Fruit fly (Drosophila melanogaster): ENCODE measurements around the gene CG3061.

Gene CG3061

DNA sequence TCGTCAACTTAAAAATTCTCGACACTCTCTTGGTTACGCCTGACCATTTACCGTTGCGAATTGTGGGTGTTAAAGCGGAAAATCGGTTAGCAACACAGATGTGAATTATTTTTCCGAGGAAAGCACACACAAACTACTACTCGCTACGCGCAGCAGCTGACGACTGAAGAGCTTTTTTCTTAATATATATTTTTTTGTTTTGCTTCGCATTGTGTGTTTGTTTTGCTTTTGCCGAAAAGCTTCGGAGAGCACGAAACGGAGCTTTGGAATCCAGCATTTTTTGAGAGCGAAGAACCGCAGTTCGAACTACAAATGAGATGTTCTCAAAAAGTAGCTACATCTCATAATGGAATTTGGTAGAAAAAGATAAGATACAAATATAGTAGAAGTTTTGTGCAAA is 6.4 kb upstream of the CG3061 start:
- TF ChIP-seq ttk (optimal IDR thresholded peaks at IDR 0.05), result no peak

DNA sequence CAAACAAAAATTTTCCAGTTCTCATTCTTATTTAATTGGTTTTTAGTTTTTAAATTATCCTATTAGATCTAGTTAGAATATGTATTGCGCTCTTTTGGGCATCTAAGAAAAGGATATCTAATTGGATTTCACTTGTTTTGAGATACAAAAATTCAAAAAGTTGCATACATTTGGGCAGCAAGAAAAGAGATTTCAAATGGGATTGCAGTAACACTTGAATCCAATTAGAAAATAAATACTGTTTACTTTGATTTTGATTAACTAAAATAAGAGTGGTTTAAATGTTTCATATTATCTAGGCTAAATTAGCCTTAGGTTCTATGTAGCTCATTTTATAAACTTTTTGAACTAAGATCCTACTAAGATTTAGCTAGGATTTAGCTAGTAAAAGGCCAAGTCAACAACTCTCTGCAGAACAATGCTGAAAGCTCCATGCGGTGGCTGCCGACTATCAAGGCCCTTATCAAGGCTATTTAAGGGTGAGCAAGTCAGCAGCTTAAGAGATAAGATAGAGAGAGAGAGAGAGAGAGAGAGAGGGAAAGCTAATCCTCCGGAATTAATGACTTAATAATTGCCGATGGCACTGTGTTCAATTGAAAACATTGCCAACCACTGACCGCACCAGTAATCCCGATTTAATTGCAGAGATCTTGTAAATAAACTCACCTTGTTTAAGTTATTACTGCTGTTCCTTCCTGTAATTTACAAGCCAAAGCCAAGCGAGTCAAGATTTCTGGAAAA is 5.8 kb upstream of the CG3061 start:
- TF ChIP-seq insv (optimal IDR thresholded peaks at IDR 0.05), result no peak
- TF ChIP-seq Sin3A (optimal IDR thresholded peaks at IDR 0.05), result no peak

DNA sequence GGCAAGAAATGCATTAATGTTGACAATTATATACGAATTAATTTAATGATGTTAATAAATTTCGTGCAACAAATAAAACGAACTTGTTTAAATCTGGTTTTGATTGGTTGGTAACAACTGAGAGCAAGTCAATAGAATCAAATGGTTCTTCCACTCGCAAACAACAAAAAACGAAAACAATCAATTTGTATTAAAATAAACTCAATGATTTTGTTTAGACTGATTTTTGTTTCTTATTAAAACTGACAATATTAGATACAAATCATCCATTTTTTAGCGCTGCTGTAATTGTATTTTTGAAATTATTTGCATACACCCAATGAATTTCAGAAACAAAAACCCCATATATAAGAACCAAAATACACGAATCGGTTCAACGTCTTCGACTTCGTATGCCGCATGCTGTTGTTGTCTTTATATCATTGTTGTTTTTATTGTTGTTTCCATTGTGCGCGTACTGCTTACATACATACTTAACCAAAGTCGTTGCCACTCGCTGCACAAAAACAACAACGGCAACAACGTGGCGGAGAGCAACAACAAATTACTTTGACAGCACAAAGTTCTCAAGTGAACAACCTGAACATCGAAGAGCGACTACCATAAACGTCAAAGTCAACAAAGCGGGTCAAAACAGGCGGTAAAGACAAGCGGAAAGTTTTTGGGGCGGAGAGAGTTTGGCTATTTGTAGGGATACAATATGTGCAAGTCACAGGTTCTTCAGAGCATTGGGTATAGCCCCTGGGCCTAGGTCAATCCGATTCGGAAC is 5.0 kb upstream of the CG3061 start:
- TF ChIP-seq Myc (optimal IDR thresholded peaks at IDR 0.05) (no peak), insv (optimal IDR thresholded peaks at IDR 0.05) (no peak), Sin3A (optimal IDR thresholded peaks at IDR 0.05) (no peak), psq (optimal IDR thresholded peaks at IDR 0.05) (no peak), h (optimal IDR thresholded peaks at IDR 0.05) (no peak), ttk (optimal IDR thresholded peaks at IDR 0.05) (no peak)

DNA sequence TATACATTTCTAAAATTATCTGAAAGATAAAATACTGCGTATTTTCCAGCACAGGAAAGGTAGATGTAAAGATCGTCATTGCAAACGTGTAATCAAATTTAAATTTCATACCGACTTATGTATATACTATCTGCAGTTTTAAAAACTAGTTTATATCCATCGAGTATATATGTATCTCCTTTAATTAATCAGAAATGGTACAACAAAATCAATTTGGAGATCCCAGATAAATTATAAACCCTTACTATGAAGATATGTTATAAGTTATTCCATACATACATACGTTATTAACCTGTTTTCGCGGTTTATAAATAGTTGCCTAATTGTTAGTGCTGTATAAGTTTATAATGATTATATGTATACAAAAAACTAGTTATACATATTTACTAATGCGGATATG is 4.0 kb upstream of the CG3061 start:
- TF ChIP-seq insv (optimal IDR thresholded peaks at IDR 0.05) (no peak), psq (optimal IDR thresholded peaks at IDR 0.05) (no peak), Myc (optimal IDR thresholded peaks at IDR 0.05) (no peak), Sin3A (optimal IDR thresholded peaks at IDR 0.05) (no peak), h (optimal IDR thresholded peaks at IDR 0.05) (no peak), ttk (optimal IDR thresholded peaks at IDR 0.05) (no peak)

DNA sequence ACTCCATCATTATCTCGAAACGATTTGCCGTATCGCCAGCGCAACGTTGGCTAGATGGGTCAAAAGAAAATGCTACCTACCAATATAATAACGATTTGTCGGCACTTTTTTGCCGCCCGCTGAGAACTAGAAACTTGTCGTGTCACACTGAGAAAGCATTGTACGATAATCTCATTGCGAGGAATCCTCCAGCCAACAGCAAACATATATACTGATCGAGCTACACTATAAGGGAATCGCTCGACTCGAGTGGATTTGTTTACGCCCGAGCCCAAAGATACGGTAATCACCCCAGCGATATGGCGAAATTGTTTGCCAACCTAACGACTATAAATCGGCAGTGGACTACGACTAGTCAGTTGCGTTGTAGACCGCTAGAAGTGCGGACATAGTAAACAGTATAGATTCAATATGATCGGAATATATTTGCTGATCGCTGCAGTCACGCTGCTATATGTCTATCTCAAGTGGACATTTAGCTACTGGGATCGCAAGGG is 3.2 kb upstream of the CG3061 start, which contains the start of gene Cyp6d5:
Gene Cyp6d5 (plus strand): TSS at position 356 of the 497 bp plus-strand sequence.
- TF ChIP-seq ttk (optimal IDR thresholded peaks at IDR 0.05) (no peak), psq (optimal IDR thresholded peaks at IDR 0.05) (no peak), h (optimal IDR thresholded peaks at IDR 0.05) (no peak), insv (optimal IDR thresholded peaks at IDR 0.05) (no peak), Sin3A (optimal IDR thresholded peaks at IDR 0.05) (no peak)

DNA sequence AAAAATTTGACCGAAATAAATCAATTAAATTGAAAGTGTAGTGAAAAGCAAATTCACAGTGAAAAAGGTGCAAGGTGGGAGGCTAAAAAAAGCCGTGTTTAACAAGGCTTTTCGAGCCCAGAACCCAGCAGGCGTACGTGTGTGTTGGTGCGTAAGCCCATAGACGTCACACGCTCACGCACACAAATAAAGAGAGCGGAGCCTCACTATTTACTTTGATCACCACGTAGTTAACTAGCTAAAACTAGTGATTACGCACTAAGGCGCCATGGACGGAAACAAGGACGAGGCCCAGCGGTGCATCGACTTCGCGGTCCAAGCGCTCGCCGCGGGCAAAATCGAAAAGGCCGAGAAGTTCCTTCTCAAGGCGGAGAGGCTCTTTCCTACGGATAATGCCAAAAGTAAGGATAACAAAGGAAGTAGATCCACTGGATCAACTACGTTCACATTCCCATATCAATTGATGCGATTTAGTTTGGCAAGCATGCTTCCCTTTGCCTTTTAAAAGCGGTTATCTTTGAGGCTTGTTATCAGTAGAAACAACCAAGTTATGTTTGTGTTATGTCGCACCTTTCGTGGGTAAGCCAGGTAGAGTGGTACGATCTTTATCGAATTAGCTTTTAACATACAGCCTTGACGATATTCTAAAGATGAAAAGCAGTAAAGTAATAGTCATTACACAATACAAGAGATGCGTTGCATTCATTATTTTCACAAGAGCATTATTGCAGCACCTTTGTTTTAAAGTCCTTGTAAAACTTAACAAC is 434 bp downstream of the CG3061 start:
- TF ChIP-seq Myc (optimal IDR thresholded peaks at IDR 0.05) (no peak), Sin3A (optimal IDR thresholded peaks at IDR 0.05) (no peak), insv (optimal IDR thresholded peaks at IDR 0.05) (no peak), psq (optimal IDR thresholded peaks at IDR 0.05) (no peak), ttk (optimal IDR thresholded peaks at IDR 0.05) (no peak), h (optimal IDR thresholded peaks at IDR 0.05) (no peak)

DNA sequence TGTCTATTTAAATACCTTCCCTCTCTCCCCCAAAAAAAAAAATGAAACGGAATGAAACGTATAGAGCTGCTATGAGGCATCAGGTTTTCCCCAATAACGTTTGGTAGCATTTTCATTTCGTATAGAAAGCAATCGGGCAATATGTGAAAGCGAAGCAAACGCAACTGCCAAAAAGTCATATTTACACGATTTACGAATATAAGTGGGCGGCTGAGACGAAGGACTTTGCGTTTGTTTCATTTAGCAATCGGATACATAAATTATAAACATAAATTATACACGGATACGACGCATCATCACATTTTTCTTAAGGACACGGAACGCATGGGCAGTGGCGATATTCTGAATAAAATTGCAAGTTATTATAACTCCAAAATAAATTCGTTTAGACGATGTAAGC is 2.5 kb downstream of the CG3061 start:
- no peak for TF ChIP-seq Sin3A (optimal IDR thresholded peaks at IDR 0.05)

DNA sequence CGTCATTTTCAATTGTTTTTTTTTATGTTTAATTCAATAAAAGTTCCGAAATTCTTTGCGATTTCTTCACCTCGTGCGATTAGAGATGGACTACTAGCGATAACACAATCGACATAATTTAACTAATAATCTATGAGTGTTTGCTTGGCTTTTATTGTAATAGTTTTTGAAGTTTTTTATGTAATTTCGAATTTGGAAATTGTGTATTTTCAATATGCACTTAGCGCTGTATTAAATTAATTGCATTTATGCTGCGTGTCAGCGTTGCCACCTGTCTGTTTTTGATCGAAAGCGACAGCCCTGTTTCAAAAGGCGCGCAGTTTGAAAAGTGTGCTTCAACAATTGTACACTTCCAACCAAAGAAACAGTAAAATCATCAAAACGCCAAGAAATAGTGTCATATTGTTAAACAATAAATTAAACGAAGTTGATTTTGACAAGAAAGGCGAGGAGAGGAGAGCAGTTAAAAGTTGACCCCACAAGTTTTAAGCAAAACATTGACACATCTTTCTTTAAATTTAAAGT is 3.8 kb downstream of the CG3061 start, which contains the start of gene CG9922:
Gene CG9922 (minus strand): TSS at position 475 of the 525 bp plus-strand sequence.
- TF ChIP-seq Sin3A (optimal IDR thresholded peaks at IDR 0.05) (no peak), ttk (optimal IDR thresholded peaks at IDR 0.05) (no peak)

DNA sequence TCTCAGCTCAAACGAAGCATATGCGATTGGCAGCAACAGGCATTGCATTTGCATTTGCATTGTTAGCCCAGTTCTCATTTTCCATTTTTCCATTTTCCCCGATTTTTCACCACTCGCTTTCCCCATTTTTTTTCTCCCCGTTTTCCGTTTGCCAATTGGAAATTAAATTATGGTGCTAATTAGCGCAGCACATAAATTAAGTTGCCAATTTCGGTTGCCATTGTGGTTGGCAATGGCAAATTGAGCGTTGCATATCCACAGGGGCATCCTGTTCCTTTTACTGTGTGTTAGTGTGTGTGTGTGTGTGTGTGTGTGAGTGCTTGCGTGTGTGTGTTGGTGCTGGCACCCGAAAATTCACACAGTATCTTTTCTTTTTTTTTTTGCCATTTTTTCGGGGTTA is 5.2 kb downstream of the CG3061 start:
- TF ChIP-seq ttk (optimal IDR thresholded peaks at IDR 0.05), result no peak
- no peak for TF ChIP-seq h (optimal IDR thresholded peaks at IDR 0.05)
- TF ChIP-seq Myc (optimal IDR thresholded peaks at IDR 0.05), result no peak
- no peak for TF ChIP-seq psq (optimal IDR thresholded peaks at IDR 0.05)
- no peak for TF ChIP-seq Sin3A (optimal IDR thresholded peaks at IDR 0.05)
- TF ChIP-seq insv (optimal IDR thresholded peaks at IDR 0.05), result no peak

DNA sequence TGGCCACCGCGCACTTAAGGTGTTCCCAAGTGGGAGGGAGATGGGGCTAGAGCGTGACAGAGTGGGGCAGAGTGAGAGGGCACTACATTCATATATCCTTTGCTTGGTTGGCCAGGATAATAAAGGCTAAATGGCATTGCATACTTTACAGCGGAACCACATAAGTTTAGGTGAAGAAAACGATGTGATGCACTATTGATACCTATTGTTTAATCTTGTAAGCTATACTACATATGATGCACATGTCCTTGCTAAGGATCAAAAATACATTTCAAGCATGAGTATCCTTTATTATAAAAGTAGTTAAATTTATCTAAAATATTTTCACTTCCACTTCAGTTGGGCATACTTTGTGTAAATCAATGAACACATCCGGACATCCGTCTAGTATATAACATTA is 8.9 kb downstream of the CG3061 start:
- no peak for TF ChIP-seq ttk (optimal IDR thresholded peaks at IDR 0.05)
- TF ChIP-seq insv (optimal IDR thresholded peaks at IDR 0.05), result no peak
- TF ChIP-seq psq (optimal IDR thresholded peaks at IDR 0.05), result no peak
- no peak for TF ChIP-seq h (optimal IDR thresholded peaks at IDR 0.05)
- no peak for TF ChIP-seq Myc (optimal IDR thresholded peaks at IDR 0.05)
- no peak for TF ChIP-seq Sin3A (optimal IDR thresholded peaks at IDR 0.05)

DNA sequence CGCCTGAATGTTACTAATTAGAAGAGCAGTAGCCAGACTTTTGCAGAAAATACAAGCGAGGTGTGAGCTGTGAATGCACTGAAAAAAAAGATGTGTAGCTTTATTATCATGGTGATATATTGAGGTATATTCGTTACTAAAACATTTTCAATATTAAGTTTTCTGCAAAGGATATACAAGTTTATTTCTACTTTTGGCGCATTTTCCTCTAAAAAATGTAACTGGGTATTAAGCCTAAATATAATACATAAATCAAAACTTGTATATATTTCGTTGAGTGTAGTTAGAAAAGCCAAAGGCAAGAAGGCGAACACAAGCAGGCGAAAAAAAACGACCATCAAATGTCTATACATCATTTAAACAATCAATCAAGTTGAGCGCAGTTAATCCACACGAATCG is 9.5 kb downstream of the CG3061 start:
- TF ChIP-seq h (optimal IDR thresholded peaks at IDR 0.05) (no peak), Myc (optimal IDR thresholded peaks at IDR 0.05) (no peak), ttk (optimal IDR thresholded peaks at IDR 0.05) (no peak), psq (optimal IDR thresholded peaks at IDR 0.05) (no peak), Sin3A (optimal IDR thresholded peaks at IDR 0.05) (no peak), insv (optimal IDR thresholded peaks at IDR 0.05) (no peak)

DNA sequence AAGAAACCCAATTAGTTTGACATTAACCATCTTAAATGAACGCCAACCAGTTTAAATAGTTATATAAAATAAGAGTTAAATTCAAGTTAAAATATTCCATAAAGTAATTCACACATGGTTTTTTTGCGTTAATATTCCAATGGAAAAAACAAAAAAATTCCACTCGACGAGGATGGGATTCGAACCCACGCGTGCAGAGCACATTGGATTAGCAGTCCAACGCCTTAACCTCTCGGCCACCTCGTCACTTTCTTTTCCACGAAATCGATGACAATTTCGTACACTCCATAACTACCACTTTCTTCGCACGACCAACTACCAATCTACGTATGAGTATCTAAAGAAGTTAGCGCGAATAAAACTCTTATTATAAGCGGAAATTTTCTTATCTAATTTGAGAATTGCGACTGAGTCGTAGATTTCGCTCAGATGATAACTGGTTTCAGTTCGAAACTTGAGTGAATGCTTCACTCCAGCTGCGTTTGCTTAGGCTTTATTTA is 12.2 kb downstream of the CG3061 start:
- no peak for TF ChIP-seq psq (optimal IDR thresholded peaks at IDR 0.05)
- no peak for TF ChIP-seq insv (optimal IDR thresholded peaks at IDR 0.05)
- no peak for TF ChIP-seq Sin3A (optimal IDR thresholded peaks at IDR 0.05)
- no peak for TF ChIP-seq h (optimal IDR thresholded peaks at IDR 0.05)
- no peak for TF ChIP-seq Myc (optimal IDR thresholded peaks at IDR 0.05)
- no peak for TF ChIP-seq ttk (optimal IDR thresholded peaks at IDR 0.05)

Measured in Kc167 (cell line).